Worm (Caenorhabditis elegans): Measurements from ENCODE around the gene fbxb-82.
"Not testable (repeated sequence)": the region's sequence is repeated elsewhere in the genome, so short reads cannot be mapped to it uniquely, and the experiment has no call there.

fbxb-82 gene

DNA sequence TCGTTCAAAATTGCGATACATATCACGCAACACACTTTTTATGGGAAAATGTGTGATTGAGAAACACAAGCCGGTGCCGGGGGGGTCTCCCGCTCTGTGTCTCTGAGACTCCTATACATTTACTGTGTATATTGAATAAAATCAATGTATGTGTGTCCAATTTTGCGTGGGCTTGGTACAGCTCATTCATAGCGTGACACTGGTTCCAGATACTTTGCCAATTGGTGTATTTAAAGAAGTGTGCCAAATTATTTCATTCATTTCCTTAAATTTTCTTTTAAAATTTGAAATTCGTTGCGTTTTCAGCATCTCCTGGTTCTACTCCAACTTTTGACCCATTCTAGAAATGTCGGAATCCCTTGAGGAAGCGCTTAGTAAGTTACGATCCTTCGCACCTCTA lies 25.8 kb downstream of the fbxb-82 start, which contains the start of gene C29F9.5:
Gene C29F9.5 (plus strand): TSS at position 301 of the 400 bp plus-strand sequence.
- TF ChIP-seq F23B12.7 (tag; optimal IDR thresholded peaks at IDR 0.05; ENCODE audit: insufficient read depth), result no peak
- TF ChIP-seq nhr-120 (GFP tag; IDR thresholded peaks at IDR 0.05), result no peak
- no peak for TF ChIP-seq hlh-26 (GFP tag; conservative IDR thresholded peaks at IDR 0.05)
- TF ChIP-seq F49E8.2 (tag; optimal IDR thresholded peaks at IDR 0.05; ENCODE audit: insufficient read depth), result no peak
- no peak for TF ChIP-seq Y95B8A.8 (GFP tag; IDR thresholded peaks at IDR 0.05)
- TF ChIP-seq F37B4.10 (GFP tag; IDR thresholded peaks at IDR 0.05), result no peak
- TF ChIP-seq snpc-4 (GFP tag; optimal IDR thresholded peaks at IDR 0.05), result no peak
- TF ChIP-seq snpc-4 (tag; optimal IDR thresholded peaks at IDR 0.05), result no peak
- TF ChIP-seq cebp-1 (GFP tag; IDR thresholded peaks at IDR 0.05), result no peak
- TF ChIP-seq cebp-1 (tag; optimal IDR thresholded peaks at IDR 0.05), result no peak
- TF ChIP-seq let-607 (tag; optimal IDR thresholded peaks at IDR 0.05), result no peak
- no peak for TF ChIP-seq dpff-1 (tag; optimal IDR thresholded peaks at IDR 0.05)
- no peak for TF ChIP-seq K12H6.12 (tag; optimal IDR thresholded peaks at IDR 0.05)
- no peak for TF ChIP-seq lsl-1 (GFP tag; optimal IDR thresholded peaks at IDR 0.05)
- TF ChIP-seq Y53F4B.3 (GFP tag; IDR thresholded peaks at IDR 0.05), result no peak

ce11 chrIII:114603-115002 lies 28.4 kb downstream of the fbxb-82 start, which contains the start of gene C29F9.6:
C29F9.6 (plus strand) TSS chrIII:114903.
- TF ChIP-seq K11D2.4 (GFP tag; IDR thresholded peaks at IDR 0.05) (no peak), lin-54 (GFP tag; optimal IDR thresholded peaks at IDR 0.05) (no peak), nfya-2 (GFP tag; IDR thresholded peaks at IDR 0.05) (no peak), nhr-120 (GFP tag; IDR thresholded peaks at IDR 0.05) (no peak), sptf-2 (GFP tag; optimal IDR thresholded peaks at IDR 0.05) (no peak), T07F8.4 (tag; optimal IDR thresholded peaks at IDR 0.05) (no peak), ceh-79 (tag; optimal IDR thresholded peaks at IDR 0.05) (no peak)

- TF ChIP-seq efl-1 (GFP tag; optimal IDR thresholded peaks at IDR 0.05); ekl-4 (GFP tag; IDR thresholded peaks at IDR 0.05); nhr-27 (tag; optimal IDR thresholded peaks at IDR 0.05): not testable (repeated sequence)
These were observed 44.2 kb downstream of the fbxb-82 start, which contains the start of gene C29F9.9 for ce11 chrIII:98822-99221. C29F9.9 (minus strand) TSS chrIII:98922.

DNA sequence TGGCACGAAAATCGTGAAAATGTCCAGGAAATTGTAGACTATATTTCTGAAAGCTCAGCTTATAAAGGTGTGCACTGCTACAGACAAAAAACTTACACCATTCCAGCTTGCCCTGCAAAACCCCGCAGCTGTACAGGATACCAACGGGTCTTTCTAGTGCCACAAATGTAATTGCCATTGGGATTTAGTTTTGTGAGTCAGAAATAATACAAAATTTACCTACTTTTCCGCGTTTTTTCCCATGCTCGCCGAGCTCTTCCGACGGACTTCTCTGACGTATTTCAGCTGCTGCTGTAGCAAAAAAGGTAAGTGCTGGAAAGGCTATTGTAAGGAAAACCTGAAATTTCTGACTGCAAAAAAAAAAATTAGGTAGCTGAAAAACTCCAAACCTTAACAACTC lies 46.0 kb downstream of the fbxb-82 start, which contains the start of gene C29F9.8:
Gene C29F9.8 (minus strand): TSS at position 101 of the 400 bp plus-strand sequence.
- TF ChIP-seq unc-62 (GFP tag; optimal IDR thresholded peaks at IDR 0.05); attf-5 (GFP tag; optimal IDR thresholded peaks at IDR 0.05); cebp-1 (GFP tag; IDR thresholded peaks at IDR 0.05); cebp-1 (tag; optimal IDR thresholded peaks at IDR 0.05): not testable (repeated sequence)

- TF ChIP-seq hmg-1.2 (GFP tag; IDR thresholded peaks at IDR 0.05) (peak; percentile 90), cebp-1 (GFP tag; IDR thresholded peaks at IDR 0.05) (no peak), cebp-1 (tag; optimal IDR thresholded peaks at IDR 0.05) (peak; percentile 0), tbx-9 (tag; optimal IDR thresholded peaks at IDR 0.05; ENCODE audit: borderline replicate concordance) (no peak)
These were observed 46.8 kb downstream of the fbxb-82 start for ce11 chrIII:96196-96595.

ce11 chrIII:94759-95330 lies 48.2 kb downstream of the fbxb-82 start, which contains the start of gene pat-4:
pat-4 (minus strand) TSS chrIII:94809.
- TF ChIP-seq hmg-1.2 (GFP tag; IDR thresholded peaks at IDR 0.05) (peak; percentile 88), bed-2 (GFP tag; IDR thresholded peaks at IDR 0.05) (no peak), snpc-1.1 (tag; optimal IDR thresholded peaks at IDR 0.05; ENCODE audit: insufficient read depth) (no peak), cebp-1 (GFP tag; IDR thresholded peaks at IDR 0.05) (no peak), cebp-1 (tag; optimal IDR thresholded peaks at IDR 0.05) (peak; percentile 42), pha-4 (tag; optimal IDR thresholded peaks at IDR 0.05) (no peak), fkh-3 (tag; optimal IDR thresholded peaks at IDR 0.05) (no peak)

All from whole organism, young adult.